Worm (Caenorhabditis elegans) whole organism, L3 larva: ENCODE results near the gene Y46G5A.22.

Experiments used
- R02D3.7 ChIP-seq: fragments of 150-350 bp; optimal IDR thresholded peaks from 2 replicates; lab custom pipeline; 2014; ENCODE audit warnings: missing biosample characterization, missing genetic modification characterization
- ZK546.5 ChIP-seq: sonication (generic microtip); optimal IDR thresholded peaks from 2 replicates; lab custom pipeline; 2017; ENCODE audit warnings: missing biosample characterization, missing genetic modification characterization
- aly-2 ChIP-seq: fragments of 150-350 bp; optimal IDR thresholded peaks from 2 replicates; lab custom pipeline; 2014; ENCODE audit warnings: missing biosample characterization, missing genetic modification characterization
- ama-1 ChIP-seq: fragments of 150-350 bp; optimal IDR thresholded peaks from 2 replicates; lab custom pipeline; 2018
- ceh-16 ChIP-seq: sonication (generic microtip); optimal IDR thresholded peaks from 2 replicates; lab custom pipeline; 2017; ENCODE audit warnings: missing biosample characterization, missing genetic modification characterization
- ceh-82 ChIP-seq: fragments of 150-350 bp; optimal IDR thresholded peaks from 2 replicates; lab custom pipeline; 2014; ENCODE audit warnings: missing biosample characterization, missing genetic modification characterization
- ceh-9 ChIP-seq: sonication (generic microtip); optimal IDR thresholded peaks from 2 replicates; lab custom pipeline; 2018; ENCODE audit warnings: missing biosample characterization, missing genetic modification characterization
- daf-12 ChIP-seq: fragments of 150-350 bp; optimal IDR thresholded peaks from 2 replicates; lab custom pipeline; 2014; ENCODE audit warnings: missing biosample characterization, missing genetic modification reagents, missing genetic modification characterization
- egl-5 ChIP-seq: fragments of 150-350 bp; optimal IDR thresholded peaks from 2 replicates; lab custom pipeline; 2017; ENCODE audit warnings: missing biosample characterization, missing genetic modification reagents, missing genetic modification characterization, inconsistent platforms
- elt-1 ChIP-seq: fragments of 150-350 bp; optimal IDR thresholded peaks from 2 replicates; lab custom pipeline; 2014; ENCODE audit warnings: missing biosample characterization, missing genetic modification characterization
- elt-2 ChIP-seq: sonication (generic microtip); optimal IDR thresholded peaks from 2 replicates; lab custom pipeline; 2016; ENCODE audit warnings: missing genetic modification reagents, mild to moderate bottlenecking, missing genetic modification characterization, missing compliant biosample characterization
- fkh-2 ChIP-seq: fragments of 150-350 bp; optimal IDR thresholded peaks from 2 replicates; lab custom pipeline; 2014; ENCODE audit warnings: missing biosample characterization, missing genetic modification reagents, missing genetic modification characterization
- jun-1 ChIP-seq: fragments of 150-350 bp; optimal IDR thresholded peaks from 2 replicates; lab custom pipeline; 2014; ENCODE audit warnings: missing biosample characterization, missing genetic modification reagents, missing genetic modification characterization
- lin-15B ChIP-seq: fragments of 150-350 bp; optimal IDR thresholded peaks from 2 replicates; lab custom pipeline; 2014; ENCODE audit warnings: missing biosample characterization, missing genetic modification characterization
- lsy-12 ChIP-seq: sonication (generic microtip); optimal IDR thresholded peaks from 2 replicates; lab custom pipeline; 2016; ENCODE audit warnings: mild to moderate bottlenecking, missing genetic modification characterization, missing compliant biosample characterization
- mdl-1 ChIP-seq: fragments of 150-350 bp; optimal IDR thresholded peaks from 2 replicates; lab custom pipeline; 2014; ENCODE audit warnings: missing biosample characterization, missing genetic modification characterization
- nfya-1 ChIP-seq: sonication (generic microtip); optimal IDR thresholded peaks from 2 replicates; lab custom pipeline; 2017; ENCODE audit warnings: missing genetic modification characterization, mild to moderate bottlenecking, missing compliant biosample characterization, antibody characterized with exemption, moderate library complexity; ENCODE audit not compliant: insufficient read depth
- nhr-11 ChIP-seq: fragments of 150-350 bp; optimal IDR thresholded peaks from 2 replicates; lab custom pipeline; 2014; ENCODE audit warnings: missing biosample characterization, missing genetic modification characterization
- nhr-12 ChIP-seq: fragments of 150-350 bp; optimal IDR thresholded peaks from 2 replicates; lab custom pipeline; 2014; ENCODE audit warnings: missing biosample characterization, missing genetic modification characterization
- nhr-23 ChIP-seq: fragments of 150-350 bp; optimal IDR thresholded peaks from 2 replicates; lab custom pipeline; 2014; ENCODE audit warnings: missing biosample characterization, missing genetic modification reagents, missing genetic modification characterization
- nhr-237 ChIP-seq: fragments of 150-350 bp; optimal IDR thresholded peaks from 2 replicates; lab custom pipeline; 2014; ENCODE audit warnings: missing biosample characterization, missing genetic modification characterization
- nhr-25 ChIP-seq: sonication (generic microtip); optimal IDR thresholded peaks from 2 replicates; lab custom pipeline; 2017; ENCODE audit warnings: missing biosample characterization, missing genetic modification characterization
- nhr-28 ChIP-seq: fragments of 150-350 bp; optimal IDR thresholded peaks from 2 replicates; lab custom pipeline; 2014; ENCODE audit warnings: missing biosample characterization, missing genetic modification characterization
- nhr-76 ChIP-seq: fragments of 150-350 bp; sonication (generic microtip); optimal IDR thresholded peaks from 5 replicates; lab custom pipeline; 2014; ENCODE audit warnings: missing biosample characterization, missing genetic modification characterization
- nhr-77 ChIP-seq: fragments of 150-350 bp; optimal IDR thresholded peaks from 2 replicates; lab custom pipeline; 2014; ENCODE audit warnings: missing biosample characterization, missing genetic modification characterization
- pha-4 ChIP-seq: fragments of 150-350 bp; optimal IDR thresholded peaks from 2 replicates; lab custom pipeline; 2014; ENCODE audit warnings: missing biosample characterization, missing genetic modification reagents, missing genetic modification characterization
- pqm-1 ChIP-seq: fragments of 150-350 bp; optimal IDR thresholded peaks from 2 replicates; lab custom pipeline; 2017; ENCODE audit warnings: missing biosample characterization, missing genetic modification characterization, inconsistent platforms
- sea-2 ChIP-seq: fragments of 150-350 bp; sonication (generic microtip); optimal IDR thresholded peaks from 4 replicates; lab custom pipeline; 2014; ENCODE audit warnings: missing biosample characterization, missing genetic modification reagents, missing genetic modification characterization
- skn-1 ChIP-seq: fragments of 150-350 bp; optimal IDR thresholded peaks from 2 replicates; lab custom pipeline; 2014; ENCODE audit warnings: missing biosample characterization, missing genetic modification characterization
- snpc-4 ChIP-seq: fragments of 150-350 bp; optimal IDR thresholded peaks from 2 replicates; lab custom pipeline; 2014; ENCODE audit warnings: missing biosample characterization, missing genetic modification characterization
- tbx-2 ChIP-seq: sonication (generic microtip); optimal IDR thresholded peaks from 2 replicates; lab custom pipeline; 2016; ENCODE audit warnings: mild to moderate bottlenecking, missing genetic modification characterization, missing compliant biosample characterization
- unc-39 ChIP-seq: sonication (generic microtip); optimal IDR thresholded peaks from 4 replicates; lab custom pipeline; 2017; ENCODE audit warnings: missing biosample characterization, missing genetic modification characterization
- unc-62 ChIP-seq: fragments of 150-350 bp; sonication (generic microtip); optimal IDR thresholded peaks from 4 replicates; lab custom pipeline; 2014; ENCODE audit warnings: missing biosample characterization, missing genetic modification reagents, missing genetic modification characterization
- zag-1 ChIP-seq: fragments of 150-350 bp; optimal IDR thresholded peaks from 2 replicates; lab custom pipeline; 2014; ENCODE audit warnings: missing biosample characterization, missing genetic modification characterization
- ztf-11 ChIP-seq: fragments of 150-350 bp; optimal IDR thresholded peaks from 2 replicates; lab custom pipeline; 2014; ENCODE audit warnings: missing biosample characterization, missing genetic modification characterization
- ztf-4 ChIP-seq: fragments of 150-350 bp; optimal IDR thresholded peaks from 2 replicates; lab custom pipeline; 2014; ENCODE audit warnings: missing biosample characterization, missing genetic modification characterization

Y46G5A.22 gene

ce11 chrII:12824463-12824862, 6.1 kb upstream of the Y46G5A.22 start:
- TF ChIP-seq ceh-16 (tag; lab: Kevin White, UChicago) (no peak), ZK546.5 (tag; lab: Kevin White, UChicago) (no peak), egl-5 (tag; lab: Kevin White, UChicago) (no peak), nhr-28 (tag; lab: Kevin White, UChicago) (no peak), ztf-4 (tag; lab: Kevin White, UChicago) (no peak), zag-1 (no peak), ztf-11 (no peak), nhr-12 (tag; lab: Kevin White, UChicago) (no peak), nhr-25 (tag; lab: Kevin White, UChicago) (no peak), sea-2 (GFP tag; lab: Kevin White, UChicago) (no peak), ama-1 (lab: Kevin White, UChicago) (no peak), jun-1 (no peak)

- TF ChIP-seq pha-4 (no peak), unc-62 (GFP tag; lab: Kevin White, UChicago) (no peak), pqm-1 (tag; lab: Kevin White, UChicago) (peak; percentile 79), elt-2 (peak; percentile 90)
- TF ChIP-seq, all 47 proteins: peak for 2
Measured at ce11 chrII:12823437-12823836, 5.0 kb upstream of the Y46G5A.22 start, which contains the start of gene Y46G5A.36. TSS of gene Y46G5A.36 (plus strand) at chrII:12823679.

ce11 chrII:12819979-12820378, 1.6 kb upstream of the Y46G5A.22 start:
- TF ChIP-seq ceh-82 (tag; lab: Kevin White, UChicago) (no peak), unc-62 (GFP tag; lab: Kevin White, UChicago) (no peak)

ce11 chrII:12816412-12817146, 1.8 kb downstream of the Y46G5A.22 start, which contains the start of gene acl-7:
TSS of gene acl-7 (minus strand) at chrII:12816462.
- TF ChIP-seq pqm-1 (tag; lab: Kevin White, UChicago), result peak; percentile 39
- TF ChIP-seq elt-2, result peak; percentile 76
- no peak for TF ChIP-seq skn-1
- TF ChIP-seq fkh-2 (tag; lab: Kevin White, UChicago), result no peak

- TF ChIP-seq nhr-76, result no peak
- TF ChIP-seq nhr-23 (tag; lab: Kevin White, UChicago), result no peak
- TF ChIP-seq elt-1 (tag; lab: Kevin White, UChicago), result no peak
- TF ChIP-seq ztf-4 (tag; lab: Kevin White, UChicago), result no peak
- no peak for TF ChIP-seq ceh-9 (tag; lab: Kevin White, UChicago)
- no peak for TF ChIP-seq nhr-25 (tag; lab: Kevin White, UChicago)
- TF ChIP-seq zag-1, result no peak
- no peak for TF ChIP-seq nhr-237
- TF ChIP-seq snpc-4 (tag; lab: Kevin White, UChicago), result no peak
- no peak for TF ChIP-seq skn-1
- TF ChIP-seq ceh-16 (tag; lab: Kevin White, UChicago), result no peak
- no peak for TF ChIP-seq aly-2 (tag; lab: Kevin White, UChicago)
- no peak for TF ChIP-seq nhr-77 (tag; lab: Kevin White, UChicago)
- TF ChIP-seq lin-15B (tag; lab: Kevin White, UChicago), result no peak
- TF ChIP-seq pqm-1 (tag; lab: Kevin White, UChicago), result no peak
- TF ChIP-seq ceh-82 (tag; lab: Kevin White, UChicago), result no peak
- no peak for TF ChIP-seq nhr-11 (tag; lab: Kevin White, UChicago)
- TF ChIP-seq nfya-1, result no peak
- no peak for TF ChIP-seq tbx-2 (tag; lab: Kevin White, UChicago)
- TF ChIP-seq unc-39 (tag; lab: Kevin White, UChicago), result no peak
- TF ChIP-seq, all 47 proteins: peak for 0
Measured at ce11 chrII:12813253-12813652, 5.1 kb downstream of the Y46G5A.22 start.

ce11 chrII:12810709-12811108, 7.7 kb downstream of the Y46G5A.22 start, which contains the start of gene Y46G5A.20:
TSS of gene Y46G5A.20 (plus strand) at chrII:12811009.
- TF ChIP-seq egl-5 (tag; lab: Kevin White, UChicago) (no peak), daf-12 (tag; lab: Kevin White, UChicago) (no peak), nhr-11 (tag; lab: Kevin White, UChicago) (no peak), lsy-12 (tag; lab: Kevin White, UChicago) (no peak), ama-1 (lab: Kevin White, UChicago) (no peak), nfya-1 (no peak), lin-15B (tag; lab: Kevin White, UChicago) (no peak), pha-4 (peak; percentile 14), pqm-1 (tag; lab: Kevin White, UChicago) (peak; percentile 5), elt-1 (tag; lab: Kevin White, UChicago) (no peak), mdl-1 (no peak), elt-2 (peak; percentile 9), nhr-76 (no peak), R02D3.7 (tag; lab: Kevin White, UChicago) (no peak), nhr-25 (tag; lab: Kevin White, UChicago) (no peak)
